Fruit fly (Drosophila melanogaster) whole organism, adult: ENCODE measurements around the gene Calx.

Experiments
- CG12768 ChIP-seq: fragments of 200-800 bp; sonication (Bioruptor generic); optimal IDR thresholded peaks from 2 replicates; lab custom pipeline; 2017; ENCODE audit warnings: missing biosample characterization, missing genetic modification characterization, mild to moderate bottlenecking, moderate library complexity, missing genetic modification reagents
- CG14711 ChIP-seq: fragments of 200-800 bp; sonication (Bioruptor generic); optimal IDR thresholded peaks from 2 replicates; lab custom pipeline; 2018; ENCODE audit warnings: missing biosample characterization, mild to moderate bottlenecking, missing genetic modification characterization, moderate library complexity
- CG33017 ChIP-seq: fragments of 200-800 bp; sonication (Bioruptor generic); optimal IDR thresholded peaks from 2 replicates; lab custom pipeline; 2018; ENCODE audit warnings: missing biosample characterization, mild to moderate bottlenecking, missing genetic modification characterization, moderate library complexity
- CG5204 ChIP-seq: fragments of 200-800 bp; sonication (Bioruptor generic); optimal IDR thresholded peaks from 2 replicates; lab custom pipeline; 2016; ENCODE audit warnings: missing biosample characterization, missing genetic modification characterization
- CG7045 ChIP-seq: fragments of 200-800 bp; sonication (Bioruptor generic); optimal IDR thresholded peaks from 2 replicates; lab custom pipeline; 2017; ENCODE audit warnings: missing biosample characterization, mild to moderate bottlenecking, missing genetic modification characterization
- Clk ChIP-seq: fragments of 200-800 bp; sonication (Bioruptor generic); optimal IDR thresholded peaks from 2 replicates; lab custom pipeline; 2017; ENCODE audit warnings: missing biosample characterization, missing genetic modification characterization
- Crg-1 ChIP-seq: fragments of 200-800 bp; sonication (Bioruptor generic); optimal IDR thresholded peaks from 2 replicates; lab custom pipeline; 2016; ENCODE audit warnings: missing biosample characterization, missing genetic modification characterization
- Hr96 ChIP-seq: fragments of 200-800 bp; sonication (Bioruptor generic); optimal IDR thresholded peaks from 2 replicates; lab custom pipeline; 2016; ENCODE audit warnings: missing biosample characterization, missing genetic modification characterization
- cnc ChIP-seq, 2 experiments: fragments of >200 bp; optimal IDR thresholded peaks; 2 replicates each; lab custom pipeline; 2017
- kay ChIP-seq: fragments of 200-800 bp; sonication (Bioruptor generic); peaks from one replicate; lab custom pipeline; 2016; ENCODE audit warnings: missing biosample characterization, missing genetic modification characterization, borderline replicate concordance
- tj ChIP-seq: fragments of 200-800 bp; sonication (Bioruptor generic); optimal IDR thresholded peaks from 3 replicates; lab custom pipeline; 2017; ENCODE audit warnings: missing biosample characterization, mild to moderate bottlenecking, missing genetic modification characterization, moderate library complexity

DNA sequence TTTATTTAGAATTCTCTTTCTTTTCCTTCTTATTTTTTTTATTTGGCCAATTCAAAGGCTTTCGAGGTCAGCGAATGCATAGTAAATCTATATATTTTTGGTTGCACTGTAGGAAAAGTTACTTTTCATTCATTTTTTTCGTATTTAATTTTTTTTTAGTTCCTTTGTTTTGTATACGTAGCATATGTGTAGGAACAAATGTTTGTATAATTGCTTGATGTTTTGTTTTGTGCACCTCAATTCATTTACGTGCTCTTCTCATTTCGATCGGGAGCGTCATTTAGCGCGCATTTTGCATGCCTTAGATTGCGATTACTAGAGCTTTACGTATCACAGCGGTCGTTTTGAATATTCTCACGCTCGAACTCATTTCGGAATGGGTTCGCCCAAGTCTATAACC is 15.0 kb upstream of the Calx start:
- no peak for TF ChIP-seq CG14711 (tag; lab: Kevin White, UChicago)
- TF ChIP-seq tj (GFP tag; lab: Kevin White, UChicago) = no peak
- TF ChIP-seq CG12768 (GFP tag; lab: Kevin White, UChicago) = no peak
- no peak for TF ChIP-seq Crg-1
- no peak for TF ChIP-seq CG5204
- TF ChIP-seq kay = peak; percentile 52
- no peak for TF ChIP-seq Hr96 (GFP tag; lab: Kevin White, UChicago)
- no peak for TF ChIP-seq Clk (GFP tag; lab: Kevin White, UChicago)
- no peak for TF ChIP-seq cnc (optimal IDR thresholded peaks at IDR 0.05; lab: Kevin White, UChicago)
- TF ChIP-seq CG33017 (tag; lab: Kevin White, UChicago) = no peak
- TF ChIP-seq CG7045 = no peak
